Worm (Caenorhabditis elegans) whole organism, L1 larva: ENCODE results near the gene orc-1.

ENCODE experiments used
- C16A3.4 ChIP-seq: fragments of 150-350 bp; optimal IDR thresholded peaks from 2 replicates; lab custom pipeline; 2014; ENCODE audit warnings: missing biosample characterization, missing genetic modification characterization
- alr-1 ChIP-seq: fragments of 200-800 bp; sonication (Bioruptor generic); optimal IDR thresholded peaks from 2 replicates; lab custom pipeline; 2018; ENCODE audit warnings: borderline replicate concordance, mild to moderate bottlenecking, missing genetic modification characterization, missing compliant biosample characterization
- aly-2 ChIP-seq: fragments of 150-350 bp; optimal IDR thresholded peaks from 2 replicates; lab custom pipeline; 2014; ENCODE audit warnings: missing biosample characterization, missing genetic modification characterization
- ama-1 ChIP-seq: fragments of 150-350 bp; optimal IDR thresholded peaks from 2 replicates; lab custom pipeline; 2014
- ceh-82 ChIP-seq, 3 experiments: fragments of 150-350 bp in 1 of 3; sonication (generic microtip) in 2 of 3; optimal IDR thresholded peaks; 2 replicates each; lab custom pipeline; 2014 to 2017; ENCODE audit warnings: missing biosample characterization in 3 of 3, missing genetic modification characterization in 3 of 3
- grh-1 ChIP-seq: fragments of 200-800 bp; sonication (Bioruptor generic); IDR thresholded peaks from 2 replicates; pipeline ENCODE4 v1.3.6; 2022; ENCODE audit warnings: missing genetic modification reagents, missing genetic modification characterization, missing compliant biosample characterization
- irx-1 ChIP-seq: sonication (generic microtip); optimal IDR thresholded peaks from 2 replicates; lab custom pipeline; 2016; ENCODE audit warnings: missing genetic modification characterization, missing compliant biosample characterization
- lsy-2 ChIP-seq, 2 experiments: fragments of 150-350 bp; optimal IDR thresholded peaks; 2 replicates each; lab custom pipeline; 2014; ENCODE audit warnings: missing biosample characterization in 2 of 2, missing genetic modification characterization in 2 of 2
- mdl-1 ChIP-seq, 2 experiments: fragments of 150-350 bp; optimal IDR thresholded peaks; 2 replicates each; lab custom pipeline; 2014 to 2017; ENCODE audit warnings: missing biosample characterization in 2 of 2, missing genetic modification characterization in 2 of 2, inconsistent platforms in 1 of 2
- mep-1 ChIP-seq: fragments of 150-350 bp; optimal IDR thresholded peaks from 2 replicates; lab custom pipeline; 2014; ENCODE audit warnings: missing biosample characterization, missing genetic modification characterization
- nhr-11 ChIP-seq: fragments of 150-350 bp; optimal IDR thresholded peaks from 2 replicates; lab custom pipeline; 2014; ENCODE audit warnings: missing biosample characterization, missing genetic modification characterization
- nhr-237 ChIP-seq: fragments of 150-350 bp; optimal IDR thresholded peaks from 2 replicates; lab custom pipeline; 2014; ENCODE audit warnings: missing biosample characterization, missing genetic modification characterization
- ztf-11 ChIP-seq, 2 experiments: sonication (generic microtip); optimal IDR thresholded peaks; 2 replicates each; lab custom pipeline; 2016 to 2017; ENCODE audit warnings: missing genetic modification characterization in 2 of 2, missing biosample characterization in 1 of 2, missing compliant biosample characterization in 1 of 2

DNA sequence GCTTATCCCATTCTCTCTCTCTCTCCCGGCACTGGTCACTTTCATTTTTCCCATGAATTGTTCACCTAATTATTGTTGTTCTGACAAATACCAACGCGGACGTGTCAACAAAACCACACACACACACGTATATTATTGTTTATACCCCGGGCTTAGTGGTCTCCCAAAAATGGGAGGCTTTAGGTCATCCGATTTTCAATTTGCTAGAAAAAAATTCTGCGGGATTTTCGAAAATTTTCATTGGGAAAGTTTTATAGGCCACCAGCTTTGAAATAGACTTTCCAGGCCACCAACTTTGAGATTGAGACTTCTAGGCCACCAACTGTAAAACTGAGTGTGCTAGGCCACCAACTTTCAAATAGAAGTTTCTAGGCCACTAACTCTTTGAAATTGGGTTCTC, 5.0 kb upstream of the orc-1 start:
- TF ChIP-seq irx-1, result no peak
- no peak for TF ChIP-seq ceh-82 (tag; optimal IDR thresholded peaks at IDR 0.05; lab: Kevin White, UChicago)
- no peak for TF ChIP-seq alr-1
- TF ChIP-seq mep-1 (tag; lab: Kevin White, UChicago), result no peak
- TF ChIP-seq nhr-237, result no peak
- TF ChIP-seq ama-1 (lab: Kevin White, UChicago), result no peak
- TF ChIP-seq aly-2 (tag; lab: Kevin White, UChicago), result no peak
- TF ChIP-seq ztf-11 (tag; optimal IDR thresholded peaks at IDR 0.05; lab: Kevin White, UChicago), result no peak
- no peak for TF ChIP-seq C16A3.4 (tag; lab: Kevin White, UChicago)
- no peak for TF ChIP-seq nhr-11 (tag; lab: Kevin White, UChicago)
- TF ChIP-seq lsy-2 (tag; optimal IDR thresholded peaks at IDR 0.05; lab: Kevin White, UChicago), result no peak
- TF ChIP-seq mdl-1 (tag; optimal IDR thresholded peaks at IDR 0.05; lab: Kevin White, UChicago), result no peak
- no peak for TF ChIP-seq grh-1 (GFP tag; lab: Robert Waterston, UW)
